Fruit fly (Drosophila melanogaster): ENCODE data around the gene eIF4H1.

DNA sequence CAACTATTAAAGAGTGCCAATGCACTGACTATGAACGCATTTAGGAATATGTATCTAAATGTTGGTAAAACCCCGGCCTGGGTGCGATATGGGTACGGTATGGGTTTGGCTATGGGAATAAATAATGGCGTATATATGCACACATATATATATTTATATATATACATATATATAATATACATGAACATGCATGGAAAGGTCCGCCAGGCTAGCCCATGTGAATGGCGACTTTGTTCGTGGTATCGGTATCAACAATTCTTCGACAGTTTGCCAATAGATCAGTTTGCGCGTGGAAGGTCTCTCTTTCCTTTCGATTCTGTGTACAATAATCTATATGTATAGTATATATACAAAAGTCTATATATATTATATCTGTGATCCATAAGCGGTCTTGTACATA lies 43.3 kb upstream of the eIF4H1 start, which contains the start of gene CG4301:
- TF ChIP-seq salr (GFP tag; optimal IDR thresholded peaks at IDR 0.05) (no peak), CG3032 (tag; optimal IDR thresholded peaks at IDR 0.05) (no peak), CG7368 (GFP tag; optimal IDR thresholded peaks at IDR 0.05) (no peak), CG6276 (GFP tag; optimal IDR thresholded peaks at IDR 0.05) (no peak), Hr39 (GFP tag; optimal IDR thresholded peaks at IDR 0.05) (no peak), fkh (GFP tag; optimal IDR thresholded peaks at IDR 0.05) (no peak)

All from whole organism, prepupa.